Fruit fly (Drosophila melanogaster): ENCODE results near the gene CG7886.

The CG7886 gene

DNA sequence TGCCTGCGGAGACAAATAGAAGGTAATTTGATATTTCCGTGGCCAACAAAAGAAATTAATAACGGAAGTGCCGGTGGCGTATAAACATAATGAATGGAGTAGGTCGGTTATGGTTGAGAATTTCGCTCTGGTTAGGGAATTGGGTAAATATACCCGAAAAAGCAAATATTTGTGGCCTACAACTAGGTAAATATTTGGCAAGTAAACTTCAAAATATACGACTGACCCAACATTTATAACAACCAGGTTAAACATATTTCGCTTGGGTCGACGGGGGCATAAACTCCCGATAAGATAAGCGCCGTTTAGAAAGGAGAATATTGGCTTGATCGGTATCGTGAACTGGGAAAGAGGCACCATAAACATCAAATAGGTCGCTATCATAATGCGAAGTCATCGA, 28.5 kb upstream of the CG7886 start (continued):
- TF ChIP-seq odd (GFP tag; optimal IDR thresholded peaks at IDR 0.05): no peak
- TF ChIP-seq Dbx (GFP tag; IDR thresholded peaks at IDR 0.05): no peak
- TF ChIP-seq CG3995 (GFP tag; optimal IDR thresholded peaks at IDR 0.05): no peak
- peak; percentile 13 for TF ChIP-seq CG1792 (GFP tag; optimal IDR thresholded peaks at IDR 0.05)
- TF ChIP-seq so (GFP tag; IDR thresholded peaks at IDR 0.05): no peak
- TF ChIP-seq mam (GFP tag; optimal IDR thresholded peaks at IDR 0.05): no peak
- peak; percentile 17 for TF ChIP-seq CG12236 (GFP tag; optimal IDR thresholded peaks at IDR 0.05)
- no peak for TF ChIP-seq chm (GFP tag; IDR thresholded peaks at IDR 0.05)
- no peak for TF ChIP-seq Max (GFP tag; optimal IDR thresholded peaks at IDR 0.05)
- peak; percentile 82 for TF ChIP-seq CG9727 (GFP tag; optimal IDR thresholded peaks at IDR 0.05)
- TF ChIP-seq CG15073 (GFP tag; optimal IDR thresholded peaks at IDR 0.05): no peak
- no peak for TF ChIP-seq NFAT (GFP tag; IDR thresholded peaks at IDR 0.05)
- TF ChIP-seq CG12659 (GFP tag; optimal IDR thresholded peaks at IDR 0.05): no peak
- TF ChIP-seq CG2116 (GFP tag; optimal IDR thresholded peaks at IDR 0.05): peak; percentile 38
- 0 out of 2 replicates have a peak, but pooled peaks have one; percentile 17 for TF ChIP-seq E2f2 (GFP tag; IDR thresholded peaks at IDR 0.05)
- no peak for TF ChIP-seq CG10654 (GFP tag; optimal IDR thresholded peaks at IDR 0.05)
- no peak for TF ChIP-seq E2f1 (GFP tag; IDR thresholded peaks at IDR 0.05)
- no peak for TF ChIP-seq Chrac-16 (GFP tag; optimal IDR thresholded peaks at IDR 0.05)
- TF ChIP-seq CG10431 (GFP tag; optimal IDR thresholded peaks at IDR 0.05): no peak
- no peak for TF ChIP-seq Camta (GFP tag; optimal IDR thresholded peaks at IDR 0.05)
- no peak for TF ChIP-seq HLH4C (GFP tag; IDR thresholded peaks at IDR 0.05; ENCODE audit: partially characterized antibody)
- no peak; the same call in 1 of the 2 replicates for TF ChIP-seq CG1024 (GFP tag; IDR thresholded peaks at IDR 0.05)
- TF ChIP-seq Sry-δ (GFP tag; optimal IDR thresholded peaks at IDR 0.05): no peak
- TF ChIP-seq CG30431 (GFP tag; optimal IDR thresholded peaks at IDR 0.05): no peak
- TF ChIP-seq CG14667 (GFP tag; IDR thresholded peaks at IDR 0.05): no peak
- TF ChIP-seq Lhr (GFP tag; optimal IDR thresholded peaks at IDR 0.05): peak; percentile 4
- peak in 1 of 2 experiments; percentile 12 for TF ChIP-seq Eip74EF (GFP tag; optimal IDR thresholded peaks at IDR 0.05)
- TF ChIP-seq Scr (GFP tag; IDR thresholded peaks at IDR 0.05; ENCODE audit: partially characterized antibody): no peak
- peak; percentile 24 for TF ChIP-seq pfk (GFP tag; optimal IDR thresholded peaks at IDR 0.05)
- TF ChIP-seq Atf6 (GFP tag; IDR thresholded peaks at IDR 0.05): no peak
- no peak for TF ChIP-seq Bteb2 (GFP tag; optimal IDR thresholded peaks at IDR 0.05)
- no peak for TF ChIP-seq tap (tag; optimal IDR thresholded peaks at IDR 0.05)
- no peak for TF ChIP-seq CG7372 (GFP tag; IDR thresholded peaks at IDR 0.05)
- peak; percentile 64 for TF ChIP-seq grn (GFP tag; optimal IDR thresholded peaks at IDR 0.05)
- no peak for TF ChIP-seq CG10462 (GFP tag; optimal IDR thresholded peaks at IDR 0.05)
- TF ChIP-seq br (optimal IDR thresholded peaks at IDR 0.05): no peak
- peak; percentile 7 for TF ChIP-seq CG4328 (GFP tag; optimal IDR thresholded peaks at IDR 0.05)
- no peak for TF ChIP-seq CG7556 (GFP tag; optimal IDR thresholded peaks at IDR 0.05)
- no peak for TF ChIP-seq CkIIα-i1 (GFP tag; IDR thresholded peaks at IDR 0.05)
- TF ChIP-seq CG18599 (GFP tag; optimal IDR thresholded peaks at IDR 0.05): no peak
- no peak for TF ChIP-seq cas (GFP tag; IDR thresholded peaks at IDR 0.05)
- TF ChIP-seq CG1832 (GFP tag; optimal IDR thresholded peaks at IDR 0.05): no peak
- TF ChIP-seq CG9609 (GFP tag; optimal IDR thresholded peaks at IDR 0.05): no peak
- TF ChIP-seq ERR (GFP tag; optimal IDR thresholded peaks at IDR 0.05): no peak
- no peak for TF ChIP-seq toy (GFP tag; IDR thresholded peaks at IDR 0.05)
- no peak for TF ChIP-seq CG7839 (tag; optimal IDR thresholded peaks at IDR 0.05)
- no peak for TF ChIP-seq kay (GFP tag; optimal IDR thresholded peaks at IDR 0.05)
- TF ChIP-seq HLHmδ (GFP tag; optimal IDR thresholded peaks at IDR 0.05): peak; percentile 68
- peak; percentile 51 for TF ChIP-seq CG4707 (GFP tag; optimal IDR thresholded peaks at IDR 0.05)
- no peak for TF ChIP-seq nom (GFP tag; optimal IDR thresholded peaks at IDR 0.05)
- TF ChIP-seq CG15514 (GFP tag; optimal IDR thresholded peaks at IDR 0.05): peak; percentile 2
- no peak for TF ChIP-seq Hmx (GFP tag; optimal IDR thresholded peaks at IDR 0.05)

Data from whole organism, embryonic.